Worm (Caenorhabditis elegans) whole organism, L4 larva: ENCODE data around the gene gly-5.
A peak's percentile ranks its signal among the peaks of the same experiment; 100 is the strongest.

Experiments used
- F10B5.3 ChIP-seq: sonication (generic microtip); optimal IDR thresholded peaks from 2 replicates; lab custom pipeline; 2016; ENCODE audit warnings: mild to moderate bottlenecking, missing genetic modification characterization, missing compliant biosample characterization
- F37D6.2 ChIP-seq: sonication (generic microtip); optimal IDR thresholded peaks from 2 replicates; lab custom pipeline; 2016; ENCODE audit warnings: mild to moderate bottlenecking, missing genetic modification characterization, missing compliant biosample characterization
- F49E8.2 ChIP-seq: sonication (generic microtip); optimal IDR thresholded peaks from 2 replicates; lab custom pipeline; 2016; ENCODE audit warnings: missing compliant biosample characterization, mild to moderate bottlenecking, missing genetic modification characterization, borderline replicate concordance
- R02D3.7 ChIP-seq: fragments of 150-350 bp; sonication (generic microtip); optimal IDR thresholded peaks from 3 replicates; lab custom pipeline; 2014; ENCODE audit warnings: missing biosample characterization, missing genetic modification characterization
- T26A8.4 ChIP-seq: fragments of 200-800 bp; sonication (Bioruptor generic); IDR thresholded peaks from 2 replicates; pipeline ENCODE4 v1.3.6; 2022; ENCODE audit warnings: missing genetic modification characterization, missing compliant biosample characterization
- Y48G9A.11 ChIP-seq: fragments of 200-800 bp; sonication (Bioruptor generic); IDR thresholded peaks from 2 replicates; pipeline ENCODE4 v1.3.6; 2022; ENCODE audit warnings: missing genetic modification reagents, missing genetic modification characterization, missing compliant biosample characterization
- Y5F2A.4 ChIP-seq: fragments of 200-800 bp; sonication (Bioruptor generic); optimal IDR thresholded peaks from 2 replicates; lab custom pipeline; 2018; ENCODE audit warnings: mild to moderate bottlenecking, missing genetic modification characterization, missing compliant biosample characterization
- Y75B8A.6 ChIP-seq: fragments of 200-800 bp; sonication (Bioruptor generic); IDR thresholded peaks from 2 replicates; pipeline ENCODE4 v1.3.6; 2022; ENCODE audit warnings: missing genetic modification reagents, missing genetic modification characterization, missing compliant biosample characterization
- aha-1 ChIP-seq: fragments of 150-350 bp; peaks from one replicate; lab custom pipeline; 2014; ENCODE audit warnings: missing biosample characterization, missing genetic modification characterization
- aly-2 ChIP-seq: sonication (generic microtip); optimal IDR thresholded peaks from 2 replicates; lab custom pipeline; 2018; ENCODE audit warnings: missing biosample characterization, missing genetic modification characterization
- ama-1 ChIP-seq: fragments of 150-350 bp; optimal IDR thresholded peaks from 2 replicates; lab custom pipeline; 2014; ENCODE audit warnings: inconsistent platforms, mixed read lengths
- arid-1 ChIP-seq: fragments of 200-800 bp; sonication (Bioruptor generic); conservative IDR thresholded peaks from 2 replicates; pipeline ENCODE4 v1.3.6; 2022; ENCODE audit warnings: missing genetic modification reagents, missing genetic modification characterization, missing compliant biosample characterization
- ceh-44 ChIP-seq: fragments of 200-800 bp; sonication (Bioruptor generic); IDR thresholded peaks from 2 replicates; pipeline ENCODE4 v1.3.6; 2022; ENCODE audit warnings: missing genetic modification reagents, missing genetic modification characterization, missing compliant biosample characterization
- ceh-82 ChIP-seq: sonication (generic microtip); optimal IDR thresholded peaks from 2 replicates; lab custom pipeline; 2017; ENCODE audit warnings: missing biosample characterization, missing genetic modification characterization
- cey-2 ChIP-seq: sonication (generic microtip); optimal IDR thresholded peaks from 3 replicates; lab custom pipeline; 2017; ENCODE audit warnings: missing genetic modification characterization, mild to moderate bottlenecking, missing compliant biosample characterization, antibody characterized with exemption, borderline replicate concordance; ENCODE audit not compliant: insufficient read depth
- ctbp-1 ChIP-seq: fragments of 200-800 bp; sonication (Bioruptor generic); IDR thresholded peaks from 2 replicates; pipeline ENCODE4 v1.3.6; 2022; ENCODE audit warnings: missing genetic modification reagents, missing genetic modification characterization, missing compliant biosample characterization
- dmd-9 ChIP-seq: fragments of 200-800 bp; sonication (Bioruptor generic); IDR thresholded peaks from 2 replicates; pipeline ENCODE4 v1.3.6; 2022; ENCODE audit warnings: missing genetic modification reagents, missing genetic modification characterization, missing compliant biosample characterization
- dve-1 ChIP-seq: sonication (generic microtip); optimal IDR thresholded peaks from 2 replicates; lab custom pipeline; 2017; ENCODE audit warnings: antibody characterized with exemption, mild to moderate bottlenecking, missing genetic modification characterization, missing compliant biosample characterization; ENCODE audit not compliant: insufficient read depth
- egl-27 ChIP-seq: sonication (generic microtip); optimal IDR thresholded peaks from 3 replicates; lab custom pipeline; 2017; ENCODE audit warnings: missing biosample characterization, missing genetic modification reagents, missing genetic modification characterization
- hlh-11 ChIP-seq: fragments of 200-800 bp; sonication (Bioruptor generic); optimal IDR thresholded peaks from 2 replicates; lab custom pipeline; 2018; ENCODE audit warnings: mild to moderate bottlenecking, missing genetic modification characterization, missing compliant biosample characterization
- hlh-30 ChIP-seq: sonication (generic microtip); optimal IDR thresholded peaks from 2 replicates; lab custom pipeline; 2017; ENCODE audit warnings: antibody characterized with exemption, mild to moderate bottlenecking, missing genetic modification characterization, missing compliant biosample characterization; ENCODE audit not compliant: insufficient read depth
- lim-7 ChIP-seq: fragments of 200-800 bp; sonication (Bioruptor generic); IDR thresholded peaks from 2 replicates; pipeline ENCODE4 v1.3.6; 2022; ENCODE audit warnings: missing genetic modification characterization, missing compliant biosample characterization
- lin-13 ChIP-seq: fragments of 150-350 bp; optimal IDR thresholded peaks from 2 replicates; lab custom pipeline; 2014; ENCODE audit warnings: missing biosample characterization, missing genetic modification reagents, missing genetic modification characterization
- lin-15B ChIP-seq: fragments of 150-350 bp; sonication (generic microtip); optimal IDR thresholded peaks from 3 replicates; lab custom pipeline; 2014; ENCODE audit warnings: missing biosample characterization, missing genetic modification characterization
- lin-39 ChIP-seq: fragments of 150-350 bp; optimal IDR thresholded peaks from 2 replicates; lab custom pipeline; 2014; ENCODE audit warnings: missing biosample characterization, missing genetic modification reagents, missing genetic modification characterization
- lir-3 ChIP-seq: sonication (generic microtip); optimal IDR thresholded peaks from 2 replicates; lab custom pipeline; 2016; ENCODE audit warnings: mild to moderate bottlenecking, missing genetic modification characterization, missing compliant biosample characterization
- mdt-29 ChIP-seq: fragments of 200-800 bp; sonication (Bioruptor generic); IDR thresholded peaks from 2 replicates; pipeline ENCODE4 v1.3.6; 2022; ENCODE audit warnings: missing genetic modification reagents, missing genetic modification characterization, missing compliant biosample characterization
- mep-1 ChIP-seq: fragments of 150-350 bp; sonication (generic microtip); optimal IDR thresholded peaks from 3 replicates; lab custom pipeline; 2014; ENCODE audit warnings: missing biosample characterization, missing genetic modification characterization
- mxl-2 ChIP-seq: fragments of 200-800 bp; sonication (Bioruptor generic); conservative IDR thresholded peaks from 2 replicates; pipeline ENCODE4 v1.3.6; 2022; ENCODE audit warnings: missing genetic modification reagents, missing genetic modification characterization, missing compliant biosample characterization
- nhr-10 ChIP-seq: fragments of 150-350 bp; optimal IDR thresholded peaks from 2 replicates; lab custom pipeline; 2014; ENCODE audit warnings: missing biosample characterization, missing genetic modification characterization
- nhr-102 ChIP-seq: sonication (generic microtip); optimal IDR thresholded peaks from 2 replicates; lab custom pipeline; 2016; ENCODE audit warnings: mild to moderate bottlenecking, missing genetic modification characterization, moderate library complexity, missing compliant biosample characterization
- nhr-237 ChIP-seq: sonication (generic microtip); optimal IDR thresholded peaks from 2 replicates; lab custom pipeline; 2017; ENCODE audit warnings: missing biosample characterization, missing genetic modification characterization
- nhr-25 ChIP-seq: sonication (generic microtip); optimal IDR thresholded peaks from 2 replicates; lab custom pipeline; 2017; ENCODE audit warnings: missing genetic modification characterization, mild to moderate bottlenecking, missing compliant biosample characterization, antibody characterized with exemption, moderate library complexity, borderline replicate concordance; ENCODE audit not compliant: insufficient read depth
- nhr-28 ChIP-seq: fragments of 150-350 bp; optimal IDR thresholded peaks from 2 replicates; lab custom pipeline; 2014; ENCODE audit warnings: missing biosample characterization, missing genetic modification characterization
- nhr-6 ChIP-seq: fragments of 150-350 bp; optimal IDR thresholded peaks from 2 replicates; lab custom pipeline; 2014; ENCODE audit warnings: missing biosample characterization, missing genetic modification characterization
- set-16 ChIP-seq: fragments of 200-800 bp; sonication (Bioruptor generic); IDR thresholded peaks from 2 replicates; pipeline ENCODE4 v1.3.6; 2022; ENCODE audit warnings: missing genetic modification reagents, missing genetic modification characterization, missing compliant biosample characterization
- skn-1 ChIP-seq: fragments of 150-350 bp; optimal IDR thresholded peaks from 2 replicates; lab custom pipeline; 2014; ENCODE audit warnings: missing biosample characterization, missing genetic modification characterization
- snpc-1.2 ChIP-seq: fragments of 200-800 bp; sonication (Bioruptor generic); IDR thresholded peaks from 2 replicates; pipeline ENCODE4 v1.3.6; 2022; ENCODE audit warnings: missing genetic modification reagents, missing genetic modification characterization, missing compliant biosample characterization
- snpc-4 ChIP-seq: fragments of 150-350 bp; optimal IDR thresholded peaks from 2 replicates; lab custom pipeline; 2014; ENCODE audit warnings: missing biosample characterization, missing genetic modification characterization
- spr-3 ChIP-seq: fragments of 200-800 bp; sonication (Bioruptor generic); optimal IDR thresholded peaks from 2 replicates; lab custom pipeline; 2018; ENCODE audit warnings: mild to moderate bottlenecking, missing genetic modification characterization, missing compliant biosample characterization
- tag-97 ChIP-seq: fragments of 200-800 bp; sonication (Bioruptor generic); IDR thresholded peaks from 2 replicates; pipeline ENCODE4 v1.3.6; 2022; ENCODE audit warnings: missing genetic modification characterization, missing compliant biosample characterization
- unc-62 ChIP-seq, 3 experiments: fragments of 150-350 bp in 1 of 3; sonication (generic microtip); optimal IDR thresholded peaks in 2 of 3; peaks in 1 of 3; 1 replicate in 1 of 3; 2 replicates in 2 of 3; lab custom pipeline; 2014 to 2017; ENCODE audit warnings: missing biosample characterization in 3 of 3, missing genetic modification characterization in 3 of 3, missing genetic modification reagents in 3 of 3, missing genotype in 1 of 3
- vab-7 ChIP-seq: fragments of 200-800 bp; sonication (Bioruptor generic); IDR thresholded peaks from 2 replicates; pipeline ENCODE4 v1.3.6; 2022; ENCODE audit warnings: missing genetic modification reagents, missing genetic modification characterization, missing compliant biosample characterization
- zag-1 ChIP-seq: fragments of 150-350 bp; optimal IDR thresholded peaks from 2 replicates; lab custom pipeline; 2014; ENCODE audit warnings: missing biosample characterization, missing genetic modification characterization
- zip-11 ChIP-seq: fragments of 200-800 bp; sonication (Bioruptor generic); IDR thresholded peaks from 2 replicates; pipeline ENCODE4 v1.3.6; 2022; ENCODE audit warnings: missing genetic modification characterization, missing compliant biosample characterization
- zip-2 ChIP-seq: fragments of 150-350 bp; optimal IDR thresholded peaks from 2 replicates; lab custom pipeline; 2014; ENCODE audit warnings: missing biosample characterization, missing genetic modification characterization
- ztf-11 ChIP-seq: fragments of 150-350 bp; optimal IDR thresholded peaks from 2 replicates; lab custom pipeline; 2014; ENCODE audit warnings: missing biosample characterization, missing genetic modification characterization

The gly-5 gene

DNA sequence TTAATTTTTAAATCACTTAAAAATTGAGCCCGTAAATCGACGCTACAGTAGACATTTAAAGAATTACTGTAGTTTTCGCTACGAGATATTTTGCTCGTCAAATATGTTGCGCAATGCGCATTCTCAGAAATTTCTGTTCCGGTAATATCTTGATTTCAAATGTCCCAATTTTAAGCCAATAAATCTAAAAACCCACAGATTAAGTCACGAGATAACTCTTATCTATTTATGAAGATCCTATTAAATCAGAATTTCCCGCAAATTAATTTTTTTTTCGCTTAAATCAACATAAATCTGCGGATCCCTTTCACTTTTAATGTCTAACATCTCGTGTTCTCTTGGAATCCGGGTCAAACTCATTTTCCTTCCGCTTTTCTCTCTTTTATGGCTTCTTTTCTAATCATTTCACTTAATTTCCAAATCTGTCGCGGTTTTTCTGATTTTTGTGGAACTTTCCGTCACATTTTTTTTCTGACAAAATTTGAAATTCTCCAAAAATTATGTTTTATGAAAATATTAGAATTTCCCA lies 29.4 kb downstream of the gly-5 start:
- TF ChIP-seq snpc-4 (no peak), vab-7 (no peak), lin-15B (tag; lab: Kevin White, UChicago) (no peak), snpc-1.2 (GFP tag; lab: Robert Waterston, UW) (no peak)

DNA sequence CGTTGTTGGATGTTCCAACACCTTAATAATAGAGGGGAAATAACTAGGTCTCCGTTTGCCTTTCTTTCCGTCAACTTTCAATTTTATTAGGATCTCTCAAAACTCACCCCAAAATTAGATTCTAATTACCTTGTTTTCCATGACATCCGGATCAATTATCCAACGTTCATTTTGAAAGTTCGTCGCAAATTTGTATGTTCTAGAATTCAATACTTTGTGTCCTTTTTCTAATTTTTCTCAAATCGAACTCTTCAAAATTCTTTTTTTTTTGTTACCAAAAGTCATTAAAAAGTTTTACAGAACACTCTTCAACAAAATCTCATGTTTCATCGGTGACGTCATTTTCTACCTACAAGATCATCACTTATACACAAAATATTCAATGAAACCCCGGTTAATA lies 35.6 kb downstream of the gly-5 start, which contains the start of gene Y43F4A.1:
Gene Y43F4A.1 (plus strand): TSS at position 301 of the 400 bp plus-strand sequence.
- TF ChIP-seq aha-1 (tag; lab: Kevin White, UChicago), result peak; percentile 40
- no peak for TF ChIP-seq lir-3 (tag; lab: Kevin White, UChicago)

DNA sequence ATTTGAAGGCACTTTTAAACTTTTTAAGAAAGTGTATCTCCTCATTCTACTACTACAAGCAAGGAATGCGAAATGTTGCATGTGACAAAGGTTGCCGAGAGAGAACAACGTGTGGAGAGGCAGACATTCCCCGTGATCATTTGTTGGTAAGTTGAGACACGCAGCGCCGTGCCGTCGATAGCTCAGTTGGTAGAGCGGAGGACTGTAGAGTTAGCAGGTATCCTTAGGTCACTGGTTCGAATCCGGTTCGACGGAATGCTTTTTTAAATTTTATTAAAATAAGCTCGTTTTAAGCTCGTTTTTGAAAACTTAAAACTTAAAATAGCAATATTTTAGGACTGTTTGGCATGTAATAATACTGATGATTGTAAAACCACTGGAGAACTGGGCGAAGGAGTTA lies 37.2 kb downstream of the gly-5 start:
- TF ChIP-seq mdt-29, result no peak
- TF ChIP-seq vab-7, result 0 out of 2 replicates have a peak, but pooled peaks have one; percentile 1
- TF ChIP-seq unc-62 (GFP tag; optimal IDR thresholded peaks at IDR 0.05 in 1 of 2; lab: Kevin White, UChicago), result no peak
- TF ChIP-seq unc-62 (tag; optimal IDR thresholded peaks at IDR 0.05; lab: Kevin White, UChicago), result no peak
- no peak for TF ChIP-seq mxl-2
- no peak for TF ChIP-seq R02D3.7 (tag; lab: Kevin White, UChicago)
- TF ChIP-seq aly-2 (tag; lab: Kevin White, UChicago), result no peak
- no peak for TF ChIP-seq F10B5.3 (tag; lab: Kevin White, UChicago)
- TF ChIP-seq nhr-237, result no peak
- no peak for TF ChIP-seq dmd-9 (GFP tag; lab: Robert Waterston, UW)
- no peak for TF ChIP-seq nhr-28 (tag; lab: Kevin White, UChicago)
- no peak for TF ChIP-seq nhr-25 (tag; lab: Kevin White, UChicago)
- no peak for TF ChIP-seq hlh-11
- TF ChIP-seq ceh-44 (GFP tag; lab: Robert Waterston, UW), result no peak
- no peak for TF ChIP-seq T26A8.4
- TF ChIP-seq ctbp-1 (GFP tag; lab: Robert Waterston, UW), result 0 out of 2 replicates have a peak, but pooled peaks have one; percentile 49
- TF ChIP-seq lin-39 (tag; lab: Kevin White, UChicago), result no peak
- TF ChIP-seq skn-1 (tag; lab: Kevin White, UChicago), result no peak
- 0 out of 2 replicates have a peak, but pooled peaks have one; percentile 43 for TF ChIP-seq Y48G9A.11
- TF ChIP-seq ztf-11, result no peak
- peak; percentile 16 for TF ChIP-seq mep-1 (tag; lab: Kevin White, UChicago)
- TF ChIP-seq ceh-82, result no peak
- TF ChIP-seq zip-11 (GFP tag; lab: Robert Waterston, UW), result no peak
- no peak for TF ChIP-seq lir-3 (tag; lab: Kevin White, UChicago)
- no peak for TF ChIP-seq lim-7 (GFP tag; lab: Robert Waterston, UW)
- no peak for TF ChIP-seq tag-97 (GFP tag; lab: Robert Waterston, UW)
- no peak for TF ChIP-seq lin-13 (GFP tag; lab: Kevin White, UChicago)
- TF ChIP-seq set-16 (GFP tag; lab: Robert Waterston, UW), result no peak
- no peak for TF ChIP-seq nhr-6 (tag; lab: Kevin White, UChicago)
- TF ChIP-seq Y5F2A.4 (GFP tag; lab: Kevin White, UChicago), result no peak
- TF ChIP-seq egl-27 (tag; lab: Kevin White, UChicago), result no peak
- no peak for TF ChIP-seq zag-1 (tag; lab: Kevin White, UChicago)
- 0 out of 2 replicates have a peak, but pooled peaks have one; percentile 45 for TF ChIP-seq arid-1 (GFP tag; lab: Robert Waterston, UW)
- TF ChIP-seq nhr-10 (tag; lab: Kevin White, UChicago), result no peak
- no peak for TF ChIP-seq nhr-102 (tag; lab: Kevin White, UChicago)
- no peak for TF ChIP-seq zip-2 (tag; lab: Kevin White, UChicago)
- no peak for TF ChIP-seq cey-2 (tag; lab: Kevin White, UChicago)
- no peak for TF ChIP-seq ama-1
- TF ChIP-seq spr-3 (GFP tag; lab: Kevin White, UChicago), result no peak
- no peak for TF ChIP-seq F37D6.2 (tag; lab: Kevin White, UChicago)
- TF ChIP-seq F49E8.2 (tag; lab: Kevin White, UChicago), result no peak
- peak; percentile 29 for TF ChIP-seq dve-1 (tag; lab: Kevin White, UChicago)
- TF ChIP-seq Y75B8A.6, result no peak
- TF ChIP-seq lin-15B (tag; lab: Kevin White, UChicago), result no peak
- peak; percentile 73 for TF ChIP-seq hlh-30 (tag; lab: Kevin White, UChicago)
